Worm (Caenorhabditis elegans): ENCODE measurements around the gene F31F4.17.
A peak's percentile ranks its signal among the peaks of the same experiment; 100 is the strongest.

Gene F31F4.17

DNA sequence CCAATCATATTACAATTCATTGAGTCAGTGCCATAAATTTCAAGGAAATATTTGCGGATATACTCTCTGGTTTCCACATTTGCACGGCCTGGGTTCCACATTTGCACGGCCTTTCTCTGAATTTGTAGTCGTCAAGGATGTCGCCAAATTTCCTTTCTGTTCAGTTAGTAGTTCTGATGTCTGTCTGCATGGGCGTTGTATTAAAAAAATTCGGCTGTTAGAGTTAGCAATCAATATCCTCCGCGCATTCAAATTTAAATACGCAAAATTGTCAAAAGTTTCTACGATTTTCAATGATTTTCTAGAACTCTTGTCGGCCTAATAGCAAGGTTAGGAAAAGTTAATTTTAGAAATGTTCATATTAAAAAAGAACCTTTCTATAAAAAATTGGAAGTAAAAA lies 35.8 kb upstream of the F31F4.17 start, which contains the start of gene srj-52:
Gene srj-52, minus strand, starts transcription at position 101 of the 400 bp plus-strand sequence.
- no peak for TF ChIP-seq ceh-45 (GFP tag; IDR thresholded peaks at IDR 0.05)
- no peak for TF ChIP-seq tbx-7 (tag; optimal IDR thresholded peaks at IDR 0.05)
- no peak for TF ChIP-seq pros-1 (tag; optimal IDR thresholded peaks at IDR 0.05)

DNA sequence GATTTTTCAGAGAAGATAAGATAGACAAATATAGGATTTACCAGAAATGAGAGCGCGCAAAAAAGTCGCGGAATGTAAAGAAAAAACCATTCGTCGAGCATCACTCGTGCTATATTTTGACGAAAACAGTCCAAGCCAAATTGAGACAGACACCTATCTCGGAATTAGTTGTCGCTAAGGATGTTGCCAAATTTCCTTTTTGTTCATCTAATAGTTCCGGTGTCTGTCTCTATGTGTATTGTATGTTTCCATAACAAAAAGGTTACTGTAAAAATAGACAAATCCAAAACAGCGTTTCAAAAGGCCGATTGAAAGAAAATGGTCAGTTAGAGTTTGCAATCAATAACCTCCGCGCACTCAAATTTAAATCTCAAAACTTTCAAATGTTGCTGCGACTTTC lies 34.5 kb upstream of the F31F4.17 start, which contains the start of gene srj-53:
Gene srj-53, minus strand, starts transcription at position 101 of the 400 bp plus-strand sequence.
- TF ChIP-seq pha-4 (tag; optimal IDR thresholded peaks at IDR 0.05) (no peak), nfya-1 (tag; optimal IDR thresholded peaks at IDR 0.05) (no peak), syd-9 (tag; optimal IDR thresholded peaks at IDR 0.05) (no peak), gmeb-2 (tag; optimal IDR thresholded peaks at IDR 0.05) (no peak), ztf-16 (tag; optimal IDR thresholded peaks at IDR 0.05) (no peak), T23F11.4 (GFP tag; optimal IDR thresholded peaks at IDR 0.05) (no peak), tbx-2 (tag; optimal IDR thresholded peaks at IDR 0.05) (no peak), pros-1 (tag; optimal IDR thresholded peaks at IDR 0.05) (no peak)

DNA sequence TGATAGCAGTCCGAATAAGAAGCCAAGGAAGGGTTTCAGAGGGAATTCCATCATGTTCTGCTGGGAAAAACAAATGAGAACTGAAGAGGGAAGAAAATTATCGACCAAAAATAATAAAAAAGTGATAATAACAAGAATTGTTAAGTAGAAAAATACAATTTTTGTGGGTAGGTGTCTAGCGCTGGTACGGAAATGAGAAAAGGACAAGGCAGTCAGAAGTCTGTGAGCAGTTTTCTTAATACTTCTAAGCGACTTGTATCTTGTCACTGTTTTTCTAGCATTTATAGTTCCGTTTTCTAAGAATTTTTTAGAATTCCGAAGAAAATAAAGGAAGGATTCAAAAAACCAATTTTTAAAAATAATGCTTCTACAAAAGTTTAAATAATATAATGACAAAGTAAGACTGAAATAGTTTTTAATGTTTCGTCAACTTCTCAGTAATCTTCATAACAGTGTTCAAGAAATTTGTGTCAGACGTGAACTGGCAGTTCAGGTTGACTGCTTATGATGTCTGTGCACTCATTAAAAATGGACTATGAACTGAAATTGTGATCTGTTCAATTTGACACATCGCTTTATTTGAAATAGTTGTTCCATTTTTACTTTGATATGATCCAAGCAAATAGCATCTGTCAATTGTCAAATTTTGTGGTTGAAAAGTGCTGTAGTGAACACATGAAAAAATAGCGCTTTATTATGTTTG lies 32.8 kb upstream of the F31F4.17 start, which contains the start of gene srx-4:
Gene srx-4, minus strand, starts transcription at position 51 of the 703 bp plus-strand sequence.
- TF ChIP-seq mec-3 (tag; optimal IDR thresholded peaks at IDR 0.05; ENCODE audit: borderline replicate concordance) = no peak
- no peak for TF ChIP-seq syd-9 (tag; optimal IDR thresholded peaks at IDR 0.05)
- TF ChIP-seq pat-9 (tag; optimal IDR thresholded peaks at IDR 0.05) = no peak
- no peak for TF ChIP-seq ceh-30 (tag; optimal IDR thresholded peaks at IDR 0.05)
- TF ChIP-seq ceh-9 (tag; optimal IDR thresholded peaks at IDR 0.05) = no peak

DNA sequence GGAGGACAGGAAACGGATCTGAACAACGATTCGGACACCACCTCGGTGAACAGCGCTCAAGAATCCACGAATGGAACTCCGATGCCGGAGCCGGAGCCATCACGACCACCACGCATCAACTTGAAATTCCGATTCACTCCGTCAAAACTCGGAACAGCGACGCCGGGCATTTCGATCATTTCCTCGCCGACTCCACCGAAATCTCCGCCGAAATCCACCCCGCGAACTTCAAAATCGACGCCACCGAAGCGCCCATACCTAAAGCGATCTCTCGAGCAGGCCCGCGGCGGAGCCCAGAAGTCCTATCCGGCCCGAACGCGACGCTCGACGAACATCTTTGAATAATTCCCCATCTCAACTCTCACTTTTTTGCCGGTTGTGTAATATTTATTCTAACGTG lies 29.4 kb upstream of the F31F4.17 start:
- TF ChIP-seq ref-2 (tag; optimal IDR thresholded peaks at IDR 0.05) = no peak

DNA sequence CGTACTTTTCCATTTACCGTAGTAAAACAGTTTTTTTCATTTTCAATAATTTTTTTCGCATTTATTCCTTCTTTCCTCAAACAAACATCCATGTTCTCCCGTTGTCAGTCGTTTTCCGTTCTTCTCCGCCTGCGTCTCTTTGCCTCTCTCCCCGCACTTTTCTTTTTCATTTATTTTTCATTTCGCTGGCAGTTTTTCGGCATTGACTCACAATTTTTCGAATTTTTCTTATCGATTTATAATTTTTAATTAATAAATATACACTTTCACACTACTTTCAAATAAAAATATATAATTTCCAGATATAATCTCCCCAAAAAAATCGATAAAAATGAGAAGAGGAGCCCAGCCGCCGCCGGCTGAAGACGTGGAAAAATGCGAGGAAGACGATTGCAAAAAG lies 27.3 kb upstream of the F31F4.17 start, which contains the start of gene H25P19.1:
Gene H25P19.1, plus strand, starts transcription at position 301 of the 400 bp plus-strand sequence.
- no peak for TF ChIP-seq hlh-6 (tag; optimal IDR thresholded peaks at IDR 0.05)
- peak; percentile 32 for TF ChIP-seq ceh-48 (tag; optimal IDR thresholded peaks at IDR 0.05)

DNA sequence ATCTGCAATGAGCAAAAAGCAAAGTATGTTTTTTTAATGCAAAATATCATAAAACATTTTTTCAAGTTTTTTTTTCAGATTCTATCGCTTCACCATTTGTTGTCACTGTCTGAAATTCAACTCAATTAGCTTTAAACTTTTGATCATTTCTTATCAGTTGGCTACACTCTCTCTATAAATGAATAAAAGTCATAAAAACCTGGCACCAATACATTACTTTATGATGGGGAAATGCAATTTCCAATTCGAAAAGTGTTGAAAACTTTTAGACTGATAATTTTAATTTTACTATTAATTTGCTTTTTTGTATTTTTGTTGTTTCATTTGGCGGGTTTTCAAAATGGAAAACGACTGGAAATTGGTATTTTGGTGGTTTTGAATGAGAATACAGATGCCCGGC lies 23.7 kb upstream of the F31F4.17 start, which contains the start of gene F31F4.1:
Gene F31F4.1, plus strand, starts transcription at position 203 of the 400 bp plus-strand sequence.
- TF ChIP-seq T23F11.4 (GFP tag; optimal IDR thresholded peaks at IDR 0.05) (no peak), gmeb-2 (tag; optimal IDR thresholded peaks at IDR 0.05) (no peak), pros-1 (tag; optimal IDR thresholded peaks at IDR 0.05) (no peak), dmd-4 (tag; optimal IDR thresholded peaks at IDR 0.05; ENCODE audit: borderline replicate concordance) (no peak), nhr-232 (tag; optimal IDR thresholded peaks at IDR 0.05) (no peak), ceh-18 (tag; optimal IDR thresholded peaks at IDR 0.05) (no peak), ceh-31 (tag; optimal IDR thresholded peaks at IDR 0.05) (no peak)

DNA sequence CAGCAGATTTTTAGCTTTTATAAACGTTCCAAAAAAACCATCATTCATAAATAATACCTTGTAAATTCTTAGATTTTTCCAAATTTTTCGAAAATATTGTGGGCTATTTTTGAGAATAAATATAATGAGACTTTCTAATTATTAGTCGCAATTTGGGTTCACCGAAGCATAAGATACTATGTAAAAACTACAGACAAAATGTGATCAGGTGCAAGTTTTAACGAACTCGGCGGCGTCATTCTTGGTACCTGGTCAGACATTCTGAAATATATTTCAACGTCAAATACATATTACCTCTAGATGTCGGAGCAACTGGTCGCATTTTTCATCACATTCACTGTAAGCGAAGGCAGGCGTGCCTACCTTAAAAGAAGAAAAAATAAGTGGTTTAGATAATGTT lies 21.9 kb upstream of the F31F4.17 start, which contains the start of gene srx-23:
Gene srx-23, plus strand, starts transcription at position 301 of the 400 bp plus-strand sequence.
- TF ChIP-seq ceh-22 (tag; optimal IDR thresholded peaks at IDR 0.05) = no peak
- no peak for TF ChIP-seq odd-2 (tag; optimal IDR thresholded peaks at IDR 0.05)
- TF ChIP-seq nhr-232 (tag; optimal IDR thresholded peaks at IDR 0.05) = no peak
- no peak for TF ChIP-seq pag-3 (tag; optimal IDR thresholded peaks at IDR 0.05; ENCODE audit: borderline replicate concordance)
- no peak for TF ChIP-seq ahr-1 (tag; optimal IDR thresholded peaks at IDR 0.05)
- TF ChIP-seq lin-11 (tag; optimal IDR thresholded peaks at IDR 0.05) = no peak
- no peak for TF ChIP-seq unc-55 (GFP tag; optimal IDR thresholded peaks at IDR 0.05)
- no peak for TF ChIP-seq C38D4.7 (GFP tag; optimal IDR thresholded peaks at IDR 0.05)
- no peak for TF ChIP-seq pros-1 (tag; optimal IDR thresholded peaks at IDR 0.05)
- TF ChIP-seq pax-1 (tag; optimal IDR thresholded peaks at IDR 0.05) = no peak

Data from whole organism, late embryonic.